Worm (Caenorhabditis elegans): ENCODE results near the gene T26H5.14.

The T26H5.14 gene

DNA sequence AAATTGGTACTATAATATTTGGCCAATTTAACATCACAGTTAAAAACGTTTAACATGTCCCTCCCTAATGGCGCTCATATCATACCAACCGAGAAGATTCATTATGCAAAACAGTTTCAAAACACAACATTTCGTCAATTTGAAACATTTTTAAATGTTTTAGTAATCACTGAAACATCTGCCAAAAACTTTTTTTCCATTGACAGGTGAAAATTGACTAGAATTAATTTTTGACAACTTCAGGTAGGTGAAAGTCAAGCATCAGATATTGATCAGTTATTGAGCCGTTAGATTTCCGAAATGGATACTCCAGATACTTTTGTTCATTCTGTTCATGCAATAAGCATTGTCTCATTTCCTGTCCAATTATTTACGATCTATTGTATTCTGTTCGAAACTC is 42.0 kb upstream of the T26H5.14 start, which contains the start of gene srh-257:
Gene srh-257 (plus strand): TSS at position 301 of the 400 bp plus-strand sequence.
- TF ChIP-seq C04F5.9 (tag; optimal IDR thresholded peaks at IDR 0.05) (no peak), Y116A8C.19 (tag; optimal IDR thresholded peaks at IDR 0.05; ENCODE audit: borderline replicate concordance) (no peak), dpl-1 (GFP tag; optimal IDR thresholded peaks at IDR 0.05) (no peak), unc-86 (tag; optimal IDR thresholded peaks at IDR 0.05) (no peak), dsc-1 (tag; optimal IDR thresholded peaks at IDR 0.05) (no peak), ztf-11 (tag; optimal IDR thresholded peaks at IDR 0.05) (no peak), fkh-4 (tag; optimal IDR thresholded peaks at IDR 0.05; ENCODE audit: borderline replicate concordance) (no peak), skn-1 (tag; optimal IDR thresholded peaks at IDR 0.05) (no peak), tbx-2 (tag; optimal IDR thresholded peaks at IDR 0.05) (no peak), vab-15 (tag; optimal IDR thresholded peaks at IDR 0.05) (no peak), ztf-4 (tag; optimal IDR thresholded peaks at IDR 0.05) (no peak), elt-3 (tag; optimal IDR thresholded peaks at IDR 0.05) (no peak), zag-1 (tag; optimal IDR thresholded peaks at IDR 0.05) (no peak), nhr-12 (tag; optimal IDR thresholded peaks at IDR 0.05) (no peak), aly-2 (tag; optimal IDR thresholded peaks at IDR 0.05) (no peak), sup-37 (GFP tag; optimal IDR thresholded peaks at IDR 0.05) (no peak), lin-39 (tag; optimal IDR thresholded peaks at IDR 0.05) (no peak), blmp-1 (tag; optimal IDR thresholded peaks at IDR 0.05) (no peak), ceh-63 (GFP tag; optimal IDR thresholded peaks at IDR 0.05) (no peak)

- no peak for TF ChIP-seq nhr-11 (tag; optimal IDR thresholded peaks at IDR 0.05)
- TF ChIP-seq hlh-4 (tag; optimal IDR thresholded peaks at IDR 0.05) = no peak
- TF ChIP-seq fkh-10 (GFP tag; optimal IDR thresholded peaks at IDR 0.05) = no peak
- TF ChIP-seq egl-27 (tag; optimal IDR thresholded peaks at IDR 0.05) = no peak
- TF ChIP-seq nhr-84 (tag; optimal IDR thresholded peaks at IDR 0.05) = no peak
- TF ChIP-seq blmp-1 (tag; optimal IDR thresholded peaks at IDR 0.05) = no peak
- TF ChIP-seq unc-98 (GFP tag; IDR thresholded peaks at IDR 0.05) = no peak
- TF ChIP-seq mdl-1 (tag; optimal IDR thresholded peaks at IDR 0.05) = no peak
- no peak for TF ChIP-seq alr-1 (tag; optimal IDR thresholded peaks at IDR 0.05; ENCODE audit: borderline replicate concordance)
- no peak for TF ChIP-seq pqm-1 (tag; optimal IDR thresholded peaks at IDR 0.05)
- no peak for TF ChIP-seq Y116A8C.19 (tag; optimal IDR thresholded peaks at IDR 0.05; ENCODE audit: borderline replicate concordance)
- no peak for TF ChIP-seq nhr-71 (tag; optimal IDR thresholded peaks at IDR 0.05)
- no peak for TF ChIP-seq ztf-4 (tag; optimal IDR thresholded peaks at IDR 0.05)
- no peak for TF ChIP-seq nhr-12 (tag; optimal IDR thresholded peaks at IDR 0.05)
- TF ChIP-seq C16A3.4 (tag; optimal IDR thresholded peaks at IDR 0.05) = no peak
- TF ChIP-seq lir-3 (tag; optimal IDR thresholded peaks at IDR 0.05; ENCODE audit: poor library complexity) = no peak
- no peak for TF ChIP-seq skn-1 (tag; optimal IDR thresholded peaks at IDR 0.05)
- TF ChIP-seq F16B12.6 (tag; optimal IDR thresholded peaks at IDR 0.05) = no peak
Observed at ce11 chrV:15412625-15413024, 36.3 kb upstream of the T26H5.14 start, which contains the start of gene srbc-63. Gene srbc-63, minus strand, starts transcription at chrV:15412725.

DNA sequence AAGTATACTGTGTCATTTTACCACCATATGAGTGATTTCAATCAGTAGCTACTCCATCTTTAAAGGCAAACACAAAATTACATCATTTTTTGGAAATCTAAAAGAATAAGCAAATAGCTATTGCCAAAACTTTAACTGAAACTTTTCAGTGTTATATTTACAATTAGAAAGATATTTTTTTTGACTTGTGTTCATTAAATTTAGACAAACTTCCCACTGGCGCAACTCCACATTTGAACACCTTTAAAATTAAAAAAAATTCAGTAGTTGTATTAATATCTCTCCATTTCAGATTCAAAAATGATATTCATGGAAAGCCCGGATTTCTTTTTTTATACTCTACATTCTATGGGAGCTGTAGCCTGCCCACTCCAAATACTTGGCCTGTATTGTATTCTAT is 35.1 kb upstream of the T26H5.14 start, which contains the start of gene srh-264:
Gene srh-264 (plus strand): TSS at position 301 of the 400 bp plus-strand sequence.
- TF ChIP-seq pax-3 (tag; optimal IDR thresholded peaks at IDR 0.05) = no peak
- no peak for TF ChIP-seq pag-3 (tag; optimal IDR thresholded peaks at IDR 0.05; ENCODE audit: borderline replicate concordance, insufficient read depth)
- TF ChIP-seq efl-3 (GFP tag; optimal IDR thresholded peaks at IDR 0.05) = no peak
- no peak for TF ChIP-seq vab-15 (tag; optimal IDR thresholded peaks at IDR 0.05)
- TF ChIP-seq Y116A8C.19 (tag; optimal IDR thresholded peaks at IDR 0.05; ENCODE audit: borderline replicate concordance) = no peak
- no peak for TF ChIP-seq lir-3 (tag; optimal IDR thresholded peaks at IDR 0.05; ENCODE audit: poor library complexity)
- no peak for TF ChIP-seq grh-1 (GFP tag; IDR thresholded peaks at IDR 0.05)
- no peak for TF ChIP-seq unc-98 (GFP tag; IDR thresholded peaks at IDR 0.05)
- no peak for TF ChIP-seq ceh-90 (tag; optimal IDR thresholded peaks at IDR 0.05)
- no peak for TF ChIP-seq fkh-10 (GFP tag; optimal IDR thresholded peaks at IDR 0.05)
- no peak for TF ChIP-seq sup-37 (GFP tag; optimal IDR thresholded peaks at IDR 0.05)
- no peak for TF ChIP-seq skn-1 (tag; optimal IDR thresholded peaks at IDR 0.05)
- TF ChIP-seq ztf-11 (tag; optimal IDR thresholded peaks at IDR 0.05) = no peak
- TF ChIP-seq elt-3 (tag; optimal IDR thresholded peaks at IDR 0.05) = no peak
- no peak for TF ChIP-seq lsy-2 (tag; optimal IDR thresholded peaks at IDR 0.05)
- TF ChIP-seq nhr-85 (tag) = no peak
- no peak for TF ChIP-seq ets-5 (GFP tag; IDR thresholded peaks at IDR 0.05)
- no peak for TF ChIP-seq nhr-77 (tag; optimal IDR thresholded peaks at IDR 0.05)
